Fruit fly (Drosophila melanogaster): ENCODE results near the gene CG31415.

The CG31415 gene

DNA sequence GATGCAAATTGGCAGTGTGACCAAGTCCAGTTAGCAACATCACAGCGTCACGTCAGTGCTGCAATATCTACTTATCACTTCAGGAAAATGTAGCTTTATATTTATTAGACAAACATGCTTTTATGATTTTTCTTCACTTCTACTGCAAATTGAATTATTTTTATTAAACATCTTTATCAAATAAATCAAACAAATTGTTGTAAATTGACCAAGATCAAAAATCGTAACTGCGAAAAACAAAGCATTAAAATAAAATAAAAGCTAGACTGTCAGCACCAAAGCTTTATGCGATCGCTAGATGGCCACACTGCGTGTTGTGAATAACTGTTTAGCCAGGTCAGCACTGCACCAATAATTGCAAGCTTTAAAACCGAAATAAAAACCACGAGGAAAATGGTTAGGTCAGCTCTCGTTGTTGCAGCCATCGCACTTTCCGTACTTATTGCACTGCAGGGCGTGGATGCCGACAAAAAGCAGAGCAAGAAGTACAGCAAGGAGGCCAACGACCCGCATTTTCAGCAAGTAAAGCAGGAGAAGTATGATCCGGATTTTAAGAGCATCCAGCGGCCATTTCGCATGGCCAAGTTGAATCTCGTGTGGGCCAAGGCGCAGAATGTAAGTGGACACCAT is 48.0 kb downstream of the CG31415 start, which contains the start of the genes CG12945 and CG8507:
TSS of gene CG12945 (minus strand) at position 45 of the 630 bp plus-strand sequence.
TSS of gene CG8507 (plus strand) at position 307 of the 630 bp plus-strand sequence.
- TF ChIP-seq CG17806 (tag; optimal IDR thresholded peaks at IDR 0.05) (peak; percentile 11), CG8159 (tag; optimal IDR thresholded peaks at IDR 0.05) (peak; percentile 61), CG9948 (tag; optimal IDR thresholded peaks at IDR 0.05) (peak; percentile 29), CG15710 (tag; optimal IDR thresholded peaks at IDR 0.05) (peak; percentile 52), CG8301 (tag; optimal IDR thresholded peaks at IDR 0.05) (peak; percentile 28), Ets98B (GFP tag; IDR thresholded peaks at IDR 0.05) (no peak), CG32121 (GFP tag; IDR thresholded peaks at IDR 0.05) (no peak), Snoo (tag; optimal IDR thresholded peaks at IDR 0.05) (peak; percentile 25), Pif1B (GFP tag; optimal IDR thresholded peaks at IDR 0.05) (no peak), D1 (tag; optimal IDR thresholded peaks at IDR 0.05) (no peak), fd96Ca (GFP tag; IDR thresholded peaks at IDR 0.05) (no peak), CG13204 (GFP tag; optimal IDR thresholded peaks at IDR 0.05) (no peak), EcR (GFP tag; optimal IDR thresholded peaks at IDR 0.05) (peak; percentile 91), CG4496 (GFP tag; IDR thresholded peaks at IDR 0.05) (no peak), CG34367 (tag; optimal IDR thresholded peaks at IDR 0.05) (peak; percentile 6), rn (GFP tag; IDR thresholded peaks at IDR 0.05) (no peak), CG12605 (GFP tag; IDR thresholded peaks at IDR 0.05) (no peak)

- TF ChIP-seq fd96Ca (GFP tag; IDR thresholded peaks at IDR 0.05) (no peak), rn (GFP tag; IDR thresholded peaks at IDR 0.05) (no peak), CG15710 (tag; optimal IDR thresholded peaks at IDR 0.05) (peak; percentile 16), D1 (tag; optimal IDR thresholded peaks at IDR 0.05) (no peak), CG8159 (tag; optimal IDR thresholded peaks at IDR 0.05) (peak; percentile 35), CG10348 (GFP tag; IDR thresholded peaks at IDR 0.05) (no peak), CG8301 (tag; optimal IDR thresholded peaks at IDR 0.05) (peak; percentile 25), CG12605 (GFP tag; IDR thresholded peaks at IDR 0.05) (no peak), Pif1B (GFP tag; optimal IDR thresholded peaks at IDR 0.05) (no peak), CG17806 (tag; optimal IDR thresholded peaks at IDR 0.05) (peak; percentile 34), CG4496 (GFP tag; IDR thresholded peaks at IDR 0.05) (no peak), CG14655 (GFP tag; optimal IDR thresholded peaks at IDR 0.05) (no peak), gl (tag; optimal IDR thresholded peaks at IDR 0.05) (no peak), CG34367 (tag; optimal IDR thresholded peaks at IDR 0.05) (no peak), CG13204 (GFP tag; optimal IDR thresholded peaks at IDR 0.05) (no peak), Pif1A (GFP tag; optimal IDR thresholded peaks at IDR 0.05) (no peak), CG9948 (tag; optimal IDR thresholded peaks at IDR 0.05) (no peak), Snoo (tag; optimal IDR thresholded peaks at IDR 0.05) (no peak), Ets98B (GFP tag; IDR thresholded peaks at IDR 0.05) (peak; percentile 20; the same call in 1 of the 2 replicates), EcR (GFP tag; optimal IDR thresholded peaks at IDR 0.05) (peak; percentile 11), CG32121 (GFP tag; IDR thresholded peaks at IDR 0.05) (peak; percentile 53; the same call in 1 of the 2 replicates)
Measured at dm6 chr3R:9793018-9793417, 49.7 kb downstream of the CG31415 start, which contains the start of gene CG8516. Gene CG8516, plus strand, starts transcription at chr3R:9793295.

All from whole organism, pupa.